Worm (Caenorhabditis elegans): ENCODE results near the gene acn-1.
"Not testable (repeated sequence)": the region's sequence is repeated elsewhere in the genome, so short reads cannot be mapped to it uniquely, and the experiment has no call there.

ce11 chrX:5056199-5056598 lies 40.7 kb downstream of the acn-1 start:
- not testable (repeated sequence) for TF ChIP-seq snpc-4 (tag; optimal IDR thresholded peaks at IDR 0.05); tbx-2 (tag; optimal IDR thresholded peaks at IDR 0.05); unc-62 (GFP tag; optimal IDR thresholded peaks at IDR 0.05); ceh-82 (tag; optimal IDR thresholded peaks at IDR 0.05); fkh-10 (GFP tag; optimal IDR thresholded peaks at IDR 0.05); mdl-1 (tag; optimal IDR thresholded peaks at IDR 0.05); ceh-9 (tag; optimal IDR thresholded peaks at IDR 0.05); nhr-11 (tag; optimal IDR thresholded peaks at IDR 0.05); unc-39 (tag; optimal IDR thresholded peaks at IDR 0.05); ama-1 (optimal IDR thresholded peaks at IDR 0.05); nhr-23 (tag; optimal IDR thresholded peaks at IDR 0.05)

Data from whole organism, L3 larva.